Worm (Caenorhabditis elegans) whole organism, L4 larva: ENCODE results near the gene ttr-46.

Experiments used
- ama-1 ChIP-seq: fragments of 150-350 bp; optimal IDR thresholded peaks from 2 replicates; lab custom pipeline; 2014; ENCODE audit warnings: inconsistent platforms, mixed read lengths
- fos-1 ChIP-seq: fragments of 150-350 bp; optimal IDR thresholded peaks from 2 replicates; lab custom pipeline; 2014; ENCODE audit warnings: missing biosample characterization, missing genetic modification characterization
- nhr-11 ChIP-seq: fragments of 150-350 bp; optimal IDR thresholded peaks from 2 replicates; lab custom pipeline; 2014; ENCODE audit warnings: missing biosample characterization, missing genetic modification characterization
- php-3 ChIP-seq: fragments of 200-800 bp; sonication (Bioruptor generic); IDR thresholded peaks from 2 replicates; pipeline ENCODE4 v1.3.6; 2022; ENCODE audit warnings: missing genetic modification reagents, missing genetic modification characterization, missing compliant biosample characterization
- pqm-1 ChIP-seq: sonication (generic microtip); optimal IDR thresholded peaks from 2 replicates; lab custom pipeline; 2017; ENCODE audit warnings: missing biosample characterization, missing genetic modification characterization
- skn-1 ChIP-seq: fragments of 150-350 bp; optimal IDR thresholded peaks from 2 replicates; lab custom pipeline; 2014; ENCODE audit warnings: missing biosample characterization, missing genetic modification characterization
- unc-62 ChIP-seq, 3 experiments: fragments of 150-350 bp in 1 of 3; sonication (generic microtip); optimal IDR thresholded peaks in 2 of 3; peaks in 1 of 3; 1 replicate in 1 of 3; 2 replicates in 2 of 3; lab custom pipeline; 2014 to 2017; ENCODE audit warnings: missing biosample characterization in 3 of 3, missing genetic modification characterization in 3 of 3, missing genetic modification reagents in 3 of 3, missing genotype in 1 of 3

DNA sequence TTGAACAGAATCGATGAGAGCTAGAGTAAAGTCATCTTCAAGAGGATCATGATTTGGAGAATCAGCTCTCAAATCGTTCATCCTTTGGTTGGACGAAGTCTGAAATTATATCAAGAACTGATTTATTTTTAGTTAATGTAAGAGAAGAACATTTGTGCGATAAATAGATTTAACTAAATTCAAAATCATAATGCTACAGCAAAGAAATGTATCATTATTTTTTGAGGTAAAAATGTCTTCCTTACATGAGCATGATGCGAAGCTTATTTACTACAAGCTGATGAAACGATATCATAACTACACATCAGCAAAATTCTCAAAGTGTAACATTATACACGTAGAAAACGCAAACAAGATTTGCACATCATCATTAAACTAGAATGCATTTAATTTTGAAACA is 11.4 kb downstream of the ttr-46 start, which contains the start of gene madf-4:
- no peak for TF ChIP-seq php-3 (GFP tag; lab: Robert Waterston, UW)
- no peak for TF ChIP-seq pqm-1 (tag; lab: Kevin White, UChicago)
- no peak for TF ChIP-seq skn-1 (tag; lab: Kevin White, UChicago)
- no peak for TF ChIP-seq fos-1
- no peak for TF ChIP-seq unc-62 (GFP tag; optimal IDR thresholded peaks at IDR 0.05 in 1 of 2; lab: Kevin White, UChicago)
- no peak for TF ChIP-seq unc-62 (tag; optimal IDR thresholded peaks at IDR 0.05; lab: Kevin White, UChicago)
- TF ChIP-seq nhr-11 (tag; lab: Kevin White, UChicago), result no peak
- no peak for TF ChIP-seq ama-1 (lab: Kevin White, UChicago)
